Fruit fly (Drosophila melanogaster) whole organism, embryonic: ENCODE results near the gene TTLL6B.

ENCODE experiments used
- Abd-B ChIP-seq: fragments of 200-800 bp; sonication (Bioruptor generic); optimal IDR thresholded peaks from 2 replicates; lab custom pipeline; 2018; ENCODE audit warnings: missing biosample characterization, mild to moderate bottlenecking, missing genetic modification characterization, moderate library complexity
- Adf1 ChIP-seq: fragments of 200-800 bp; sonication (Bioruptor generic); IDR thresholded peaks from 2 replicates; pipeline ENCODE4 v1.3.6; 2022; ENCODE audit warnings: missing biosample characterization, missing genetic modification characterization
- CG12236 ChIP-seq: fragments of 200-800 bp; sonication (Bioruptor generic); optimal IDR thresholded peaks from 2 replicates; lab custom pipeline; 2016; ENCODE audit warnings: missing biosample characterization, missing genetic modification characterization
- CG14050 ChIP-seq: fragments of 200-800 bp; sonication (Bioruptor generic); IDR thresholded peaks from 3 replicates; pipeline ENCODE4 v1.3.6; 2022; ENCODE audit warnings: missing biosample characterization, missing genetic modification characterization
- CG14441 ChIP-seq: fragments of 200-800 bp; sonication (Bioruptor generic); IDR thresholded peaks from 2 replicates; pipeline ENCODE4 v1.3.6; 2022; ENCODE audit warnings: missing biosample characterization, missing genetic modification characterization
- CG14710 ChIP-seq: fragments of 200-800 bp; sonication (Bioruptor generic); optimal IDR thresholded peaks from 3 replicates; lab custom pipeline; 2019; ENCODE audit warnings: missing biosample characterization, mild to moderate bottlenecking, missing genetic modification characterization, moderate library complexity
- CG14860 ChIP-seq: fragments of 200-800 bp; sonication (Bioruptor generic); IDR thresholded peaks from 3 replicates; pipeline ENCODE4 v1.3.6; 2022; ENCODE audit warnings: missing biosample characterization, missing genetic modification characterization; ENCODE audit not compliant: partially characterized antibody
- CG15073 ChIP-seq: fragments of 200-800 bp; sonication (Bioruptor generic); optimal IDR thresholded peaks from 2 replicates; lab custom pipeline; 2016; ENCODE audit warnings: missing biosample characterization, missing genetic modification characterization
- CG15269 ChIP-seq: fragments of 200-800 bp; sonication (Bioruptor generic); optimal IDR thresholded peaks from 2 replicates; lab custom pipeline; 2018; ENCODE audit warnings: missing biosample characterization, mild to moderate bottlenecking, missing genetic modification characterization, moderate library complexity
- CG15479 ChIP-seq: fragments of 200-800 bp; sonication (Bioruptor generic); optimal IDR thresholded peaks from 3 replicates; lab custom pipeline; 2019; ENCODE audit warnings: missing biosample characterization, mild to moderate bottlenecking, missing genetic modification characterization, moderate library complexity
- CG1603 ChIP-seq: fragments of 200-800 bp; sonication (Bioruptor generic); optimal IDR thresholded peaks from 2 replicates; lab custom pipeline; 2019; ENCODE audit warnings: missing biosample characterization, mild to moderate bottlenecking, missing genetic modification characterization, moderate library complexity
- CG17612 ChIP-seq: fragments of 200-800 bp; sonication (Bioruptor generic); IDR thresholded peaks from 2 replicates; pipeline ENCODE4 v1.3.6; 2022; ENCODE audit warnings: missing biosample characterization, missing genetic modification characterization
- CG2116 ChIP-seq: fragments of 200-800 bp; sonication (Bioruptor generic); optimal IDR thresholded peaks from 3 replicates; lab custom pipeline; 2018; ENCODE audit warnings: missing biosample characterization, mild to moderate bottlenecking, missing genetic modification characterization
- CG3838 ChIP-seq: fragments of 200-800 bp; sonication (Bioruptor generic); optimal IDR thresholded peaks from 3 replicates; lab custom pipeline; 2016; ENCODE audit warnings: missing biosample characterization, missing genetic modification characterization
- CG3995 ChIP-seq: fragments of 200-800 bp; sonication (Bioruptor generic); optimal IDR thresholded peaks from 3 replicates; lab custom pipeline; 2016; ENCODE audit warnings: missing biosample characterization, missing genetic modification characterization
- Dek ChIP-seq: fragments of 200-800 bp; sonication (Bioruptor generic); optimal IDR thresholded peaks from 3 replicates; lab custom pipeline; 2019; ENCODE audit warnings: missing biosample characterization, mild to moderate bottlenecking, missing genetic modification characterization, moderate library complexity
- HLH4C ChIP-seq: fragments of 200-800 bp; sonication (Bioruptor generic); IDR thresholded peaks from 3 replicates; pipeline ENCODE4 v1.3.6; 2022; ENCODE audit warnings: missing biosample characterization, missing genetic modification characterization; ENCODE audit not compliant: partially characterized antibody
- Lhr ChIP-seq: fragments of 200-800 bp; sonication (Bioruptor generic); optimal IDR thresholded peaks from 3 replicates; lab custom pipeline; 2017; ENCODE audit warnings: mild to moderate bottlenecking, missing biosample characterization, missing genetic modification reagents, missing genetic modification characterization
- NC2β ChIP-seq: fragments of 200-800 bp; sonication (Bioruptor generic); optimal IDR thresholded peaks from 2 replicates; lab custom pipeline; 2016; ENCODE audit warnings: missing biosample characterization, missing genetic modification characterization
- NK7.1 ChIP-seq: fragments of 200-800 bp; sonication (Bioruptor generic); optimal IDR thresholded peaks from 3 replicates; lab custom pipeline; 2016; ENCODE audit warnings: missing biosample characterization, missing genetic modification characterization
- Rx ChIP-seq: fragments of 200-800 bp; sonication (Bioruptor generic); IDR thresholded peaks from 2 replicates; pipeline ENCODE4 v1.3.6; 2022; ENCODE audit warnings: missing biosample characterization, missing genetic modification characterization
- Ssrp ChIP-seq: fragments of 200-800 bp; sonication (Bioruptor generic); optimal IDR thresholded peaks from 2 replicates; lab custom pipeline; 2018; ENCODE audit warnings: missing biosample characterization, mild to moderate bottlenecking, missing genetic modification characterization, moderate library complexity
- ab ChIP-seq: fragments of 200-800 bp; sonication (Bioruptor generic); optimal IDR thresholded peaks from 2 replicates; lab custom pipeline; 2016; ENCODE audit warnings: missing biosample characterization, missing genetic modification characterization
- al ChIP-seq: fragments of 200-800 bp; sonication (Bioruptor generic); IDR thresholded peaks from 2 replicates; pipeline ENCODE4 v1.3.6; 2022; ENCODE audit warnings: missing biosample characterization, missing genetic modification characterization
- bcd ChIP-seq: fragments of 200-800 bp; sonication (Bioruptor generic); optimal IDR thresholded peaks from 2 replicates; lab custom pipeline; 2017; ENCODE audit warnings: missing biosample characterization, mild to moderate bottlenecking, missing genetic modification characterization
- cad ChIP-seq: fragments of >200 bp; optimal IDR thresholded peaks from 2 replicates; lab custom pipeline; 2017; ENCODE audit warnings: missing biosample characterization, missing genetic modification characterization
- chif ChIP-seq, 2 experiments: fragments of 200-800 bp; sonication (Bioruptor generic); optimal IDR thresholded peaks; 3 replicates each; lab custom pipeline; 2016; ENCODE audit warnings: missing biosample characterization in 2 of 2, missing genetic modification characterization in 2 of 2
- dati ChIP-seq: fragments of 200-800 bp; sonication (Bioruptor generic); IDR thresholded peaks from 2 replicates; pipeline ENCODE4 v1.3.6; 2022; ENCODE audit warnings: missing biosample characterization, missing genetic modification characterization
- dm ChIP-seq: fragments of 200-800 bp; sonication (Bioruptor generic); optimal IDR thresholded peaks from 3 replicates; lab custom pipeline; 2016; ENCODE audit warnings: missing biosample characterization, missing genetic modification characterization
- fd3F ChIP-seq: fragments of 200-800 bp; sonication (Bioruptor generic); optimal IDR thresholded peaks from 2 replicates; lab custom pipeline; 2018; ENCODE audit warnings: missing biosample characterization, mild to moderate bottlenecking, missing genetic modification characterization, moderate library complexity
- nau ChIP-seq: fragments of 200-800 bp; sonication (Bioruptor generic); optimal IDR thresholded peaks from 3 replicates; lab custom pipeline; 2017; ENCODE audit warnings: missing biosample characterization, mild to moderate bottlenecking, missing genetic modification characterization, missing genetic modification reagents
- oc ChIP-seq: fragments of 200-800 bp; sonication (Bioruptor generic); optimal IDR thresholded peaks from 2 replicates; lab custom pipeline; 2018; ENCODE audit warnings: missing biosample characterization, mild to moderate bottlenecking, missing genetic modification characterization, moderate library complexity
- pros ChIP-seq: fragments of 200-800 bp; sonication (Bioruptor generic); optimal IDR thresholded peaks from 3 replicates; lab custom pipeline; 2019; ENCODE audit warnings: missing biosample characterization, mild to moderate bottlenecking, missing genetic modification characterization, moderate library complexity
- run ChIP-seq: fragments of 200-800 bp; sonication (Bioruptor generic); optimal IDR thresholded peaks from 3 replicates; lab custom pipeline; 2018; ENCODE audit warnings: missing biosample characterization, mild to moderate bottlenecking, missing genetic modification characterization
- slou ChIP-seq: fragments of 200-800 bp; sonication (Bioruptor generic); optimal IDR thresholded peaks from 3 replicates; lab custom pipeline; 2016; ENCODE audit warnings: missing biosample characterization, missing genetic modification characterization
- so ChIP-seq: fragments of 200-800 bp; sonication (Bioruptor generic); IDR thresholded peaks from 3 replicates; pipeline ENCODE4 v1.3.6; 2022; ENCODE audit warnings: missing biosample characterization, missing genetic modification characterization
- unc-4 ChIP-seq: fragments of 200-800 bp; sonication (Bioruptor generic); IDR thresholded peaks from 2 replicates; pipeline ENCODE4 v1.3.6; 2022; ENCODE audit warnings: missing biosample characterization, missing genetic modification characterization; ENCODE audit not compliant: partially characterized antibody
- wor ChIP-seq: fragments of 200-800 bp; sonication (Bioruptor generic); IDR thresholded peaks from 2 replicates; pipeline ENCODE4 v1.3.6; 2022; ENCODE audit warnings: missing biosample characterization, missing genetic modification characterization

TTLL6B gene

DNA sequence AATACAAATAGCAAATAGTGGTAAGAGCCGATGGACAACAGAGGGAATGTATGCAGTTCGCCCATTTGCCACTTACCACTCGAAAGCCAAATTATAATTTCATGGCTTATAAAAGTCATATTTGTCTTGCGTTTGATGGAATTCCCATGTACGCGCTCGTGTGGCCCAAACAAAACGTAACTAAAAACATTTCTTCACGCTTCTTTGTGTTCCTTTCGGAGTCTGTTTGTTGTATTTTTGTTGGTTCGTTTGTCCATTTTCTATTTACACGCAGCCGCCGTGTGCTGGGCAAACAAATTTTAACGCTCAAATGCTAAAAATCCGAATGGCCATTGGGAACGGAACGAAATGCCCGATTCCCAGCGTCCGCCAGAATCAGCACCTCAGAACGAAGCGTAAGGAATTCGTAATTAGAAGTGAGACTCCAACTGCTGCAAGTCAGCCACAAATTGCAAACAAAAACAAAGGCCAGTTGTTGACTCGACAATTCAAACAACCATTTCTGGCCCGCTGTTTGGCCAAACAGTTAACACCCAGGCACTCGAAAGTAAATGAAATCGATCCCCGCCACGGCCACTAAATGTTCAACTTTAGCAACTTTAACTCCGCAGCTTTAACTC lies 42.0 kb downstream of the TTLL6B start (continued):
- peak; percentile 47; the same call in 1 of the 3 replicates for TF ChIP-seq so (GFP tag; lab: Robert Waterston, UW)
- peak; percentile 44 for TF ChIP-seq Lhr
- TF ChIP-seq Dek (tag; lab: Kevin White, UChicago) = no peak
- peak; percentile 61 for TF ChIP-seq nau (GFP tag; lab: Kevin White, UChicago)
- TF ChIP-seq wor (GFP tag; lab: Robert Waterston, UW) = no peak
- peak; percentile 51 for TF ChIP-seq bcd (GFP tag; lab: Kevin White, UChicago)
- TF ChIP-seq CG17612 (GFP tag; lab: Robert Waterston, UW) = no peak
- no peak for TF ChIP-seq dati (GFP tag; lab: Robert Waterston, UW)
- TF ChIP-seq oc (tag; lab: Kevin White, UChicago) = no peak
- no peak for TF ChIP-seq CG3838 (GFP tag; lab: Kevin White, UChicago)
- no peak for TF ChIP-seq Ssrp (tag; lab: Kevin White, UChicago)
- no peak for TF ChIP-seq Rx (GFP tag; lab: Robert Waterston, UW)
- peak; percentile 7 for TF ChIP-seq CG15269 (tag; lab: Kevin White, UChicago)
- TF ChIP-seq HLH4C (GFP tag; lab: Robert Waterston, UW) = no peak
- TF ChIP-seq al (GFP tag; lab: Robert Waterston, UW) = peak; percentile 31; the same call in 1 of the 2 replicates
- peak; percentile 59 for TF ChIP-seq NC2β
- TF ChIP-seq unc-4 (GFP tag; lab: Robert Waterston, UW) = no peak
- peak; percentile 45 for TF ChIP-seq CG12236 (GFP tag; lab: Kevin White, UChicago)
- TF ChIP-seq CG15479 = peak; percentile 2
- TF ChIP-seq CG2116 (GFP tag; lab: Kevin White, UChicago) = peak; percentile 4
- TF ChIP-seq run (tag; lab: Kevin White, UChicago) = no peak
- no peak for TF ChIP-seq CG15073 (GFP tag; lab: Kevin White, UChicago)
- peak; percentile 55 for TF ChIP-seq CG1603
- TF ChIP-seq Abd-B (GFP tag; lab: Kevin White, UChicago) = no peak
- no peak for TF ChIP-seq CG14050 (GFP tag; lab: Robert Waterston, UW)
- peak in 1 of 2 experiments; percentile 15 for TF ChIP-seq chif (GFP tag; optimal IDR thresholded peaks at IDR 0.05; lab: Kevin White, UChicago)
- no peak for TF ChIP-seq CG3995 (GFP tag; lab: Kevin White, UChicago)
- no peak for TF ChIP-seq pros (GFP tag; lab: Kevin White, UChicago)
- no peak for TF ChIP-seq fd3F
- TF ChIP-seq dm (GFP tag; lab: Kevin White, UChicago) = peak; percentile 7
- no peak for TF ChIP-seq ab (GFP tag; lab: Kevin White, UChicago)
- TF ChIP-seq CG14441 (GFP tag; lab: Robert Waterston, UW) = peak; percentile 43; the same call in 1 of the 2 replicates
- TF ChIP-seq CG14860 (GFP tag; lab: Robert Waterston, UW) = no peak
- TF ChIP-seq NK7.1 (GFP tag; lab: Kevin White, UChicago) = peak; percentile 27
- TF ChIP-seq CG14710 (tag; lab: Kevin White, UChicago) = peak; percentile 18
- TF ChIP-seq Adf1 (GFP tag; lab: Robert Waterston, UW) = no peak
- TF ChIP-seq slou (GFP tag; lab: Kevin White, UChicago) = no peak
- no peak for TF ChIP-seq cad (GFP tag; lab: Kevin White, UChicago)
